Fruit fly (Drosophila melanogaster): ENCODE results near the gene CG43750.

DNA sequence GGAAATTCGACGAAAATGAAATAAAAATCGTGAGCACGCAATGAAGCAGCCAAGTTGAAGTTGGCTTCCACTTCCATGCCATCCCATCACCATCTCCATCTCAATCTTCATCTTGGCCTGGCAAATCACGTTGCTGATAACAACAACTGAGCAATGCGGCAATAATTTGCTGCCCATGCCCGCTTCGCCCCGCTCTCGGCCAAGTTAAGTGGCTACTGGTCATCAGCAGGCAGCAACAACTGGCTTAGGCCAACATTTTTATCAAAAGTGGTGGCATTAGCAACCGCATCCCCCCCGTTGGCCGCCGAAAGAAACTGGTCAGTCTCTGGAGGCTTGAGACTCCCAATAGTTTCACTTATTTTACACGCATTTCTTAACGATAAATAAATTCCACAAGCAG is 39.8 kb upstream of the CG43750 start:
- TF ChIP-seq Myc (optimal IDR thresholded peaks at IDR 0.05), result no peak
- no peak for TF ChIP-seq brk (GFP tag; optimal IDR thresholded peaks at IDR 0.05)
- no peak for TF ChIP-seq Hr78 (GFP tag; optimal IDR thresholded peaks at IDR 0.05)
- TF ChIP-seq psq (GFP tag; optimal IDR thresholded peaks at IDR 0.05), result no peak
- no peak for TF ChIP-seq h (GFP tag; optimal IDR thresholded peaks at IDR 0.05)
- TF ChIP-seq Dfd (GFP tag; optimal IDR thresholded peaks at IDR 0.05), result no peak
- no peak for TF ChIP-seq CG32264 (GFP tag; optimal IDR thresholded peaks at IDR 0.05)
- TF ChIP-seq sage (GFP tag; optimal IDR thresholded peaks at IDR 0.05), result no peak
- no peak for TF ChIP-seq Dif (GFP tag; optimal IDR thresholded peaks at IDR 0.05; ENCODE audit: partially characterized antibody)
- no peak for TF ChIP-seq Hnf4 (GFP tag; optimal IDR thresholded peaks at IDR 0.05)

Data from whole organism, wandering third instar larva.